Fruit fly (Drosophila melanogaster) whole organism, embryonic: Measurements from ENCODE around the gene Mo25.

Experiments used
- Abd-B ChIP-seq: fragments of 200-800 bp; sonication (Bioruptor generic); optimal IDR thresholded peaks from 2 replicates; lab custom pipeline; 2018; ENCODE audit warnings: missing biosample characterization, mild to moderate bottlenecking, missing genetic modification characterization, moderate library complexity
- Antp ChIP-seq: fragments of 200-800 bp; sonication (Bioruptor generic); optimal IDR thresholded peaks from 3 replicates; lab custom pipeline; 2016; ENCODE audit warnings: missing biosample characterization, missing genetic modification characterization
- Atf-2 ChIP-seq: fragments of 200-800 bp; sonication (Bioruptor generic); optimal IDR thresholded peaks from 2 replicates; lab custom pipeline; 2016; ENCODE audit warnings: missing biosample characterization, missing genetic modification characterization
- Blimp-1 ChIP-seq: fragments of 200-800 bp; sonication (Bioruptor generic); optimal IDR thresholded peaks from 3 replicates; lab custom pipeline; 2018; ENCODE audit warnings: missing biosample characterization, missing genetic modification characterization, mild to moderate bottlenecking, moderate library complexity, missing genetic modification reagents
- BtbVII ChIP-seq: fragments of 200-800 bp; sonication (Bioruptor generic); optimal IDR thresholded peaks from 3 replicates; lab custom pipeline; 2017; ENCODE audit warnings: missing biosample characterization, mild to moderate bottlenecking, missing genetic modification characterization
- CG11723 ChIP-seq: fragments of 200-800 bp; sonication (Bioruptor generic); optimal IDR thresholded peaks from 2 replicates; lab custom pipeline; 2017; ENCODE audit warnings: missing biosample characterization, mild to moderate bottlenecking, missing genetic modification characterization
- CG12104 ChIP-seq: fragments of 200-800 bp; sonication (Bioruptor generic); optimal IDR thresholded peaks from 3 replicates; lab custom pipeline; 2016; ENCODE audit warnings: missing biosample characterization, missing genetic modification characterization
- CG13123 ChIP-seq: fragments of 200-800 bp; sonication (Bioruptor generic); optimal IDR thresholded peaks from 2 replicates; lab custom pipeline; 2016; ENCODE audit warnings: missing biosample characterization, missing genetic modification characterization
- CG13894 ChIP-seq: fragments of 200-800 bp; sonication (Bioruptor generic); optimal IDR thresholded peaks from 3 replicates; lab custom pipeline; 2018; ENCODE audit warnings: missing biosample characterization, mild to moderate bottlenecking, missing genetic modification characterization, moderate library complexity
- CG14014 ChIP-seq: fragments of 200-800 bp; sonication (Bioruptor generic); IDR thresholded peaks from 2 replicates; pipeline ENCODE4 v1.3.6; 2022; ENCODE audit warnings: missing biosample characterization, missing genetic modification characterization
- CG1529 ChIP-seq: fragments of 200-800 bp; sonication (Bioruptor generic); optimal IDR thresholded peaks from 3 replicates; lab custom pipeline; 2018; ENCODE audit warnings: missing biosample characterization, missing genetic modification characterization
- CG1602 ChIP-seq: fragments of 200-800 bp; sonication (Bioruptor generic); optimal IDR thresholded peaks from 3 replicates; lab custom pipeline; 2016; ENCODE audit warnings: missing biosample characterization, missing genetic modification characterization
- CG18262 ChIP-seq: fragments of 200-800 bp; optimal IDR thresholded peaks from 3 replicates; lab custom pipeline; 2019; ENCODE audit warnings: missing biosample characterization, mild to moderate bottlenecking, missing genetic modification characterization, moderate library complexity
- CG34376 ChIP-seq: fragments of 200-800 bp; sonication (Bioruptor generic); optimal IDR thresholded peaks from 2 replicates; lab custom pipeline; 2018; ENCODE audit warnings: missing biosample characterization, mild to moderate bottlenecking, missing genetic modification characterization
- CG34422 ChIP-seq: fragments of 200-800 bp; sonication (Bioruptor generic); IDR thresholded peaks from 3 replicates; pipeline ENCODE4 v1.3.6; 2022; ENCODE audit warnings: missing biosample characterization, missing genetic modification characterization
- CG4328 ChIP-seq: fragments of 200-800 bp; sonication (Bioruptor generic); optimal IDR thresholded peaks from 3 replicates; lab custom pipeline; 2017; ENCODE audit warnings: missing biosample characterization, missing genetic modification reagents, missing genetic modification characterization
- CG4360 ChIP-seq: fragments of 200-800 bp; sonication (Bioruptor generic); IDR thresholded peaks from 2 replicates; pipeline ENCODE4 v1.3.6; 2022; ENCODE audit warnings: missing biosample characterization, missing genetic modification characterization
- CG6175 ChIP-seq: fragments of 200-800 bp; sonication (Bioruptor generic); IDR thresholded peaks from 3 replicates; pipeline ENCODE4 v1.3.6; 2022; ENCODE audit warnings: missing biosample characterization, missing genetic modification characterization
- CG8281 ChIP-seq: fragments of 200-800 bp; sonication (Bioruptor generic); optimal IDR thresholded peaks from 2 replicates; lab custom pipeline; 2018; ENCODE audit warnings: missing biosample characterization, mild to moderate bottlenecking, missing genetic modification characterization, moderate library complexity
- CTCF ChIP-seq: fragments of 200-800 bp; sonication (Bioruptor generic); optimal IDR thresholded peaks from 2 replicates; lab custom pipeline; 2017; ENCODE audit warnings: missing biosample characterization, mild to moderate bottlenecking, missing genetic modification characterization, moderate library complexity
- D ChIP-seq, 2 experiments: fragments of 200-800 bp in 1 of 2; fragments of >200 bp in 1 of 2; sonication (Bioruptor generic) in 1 of 2; optimal IDR thresholded peaks; 2 replicates in 1 of 2; 3 replicates in 1 of 2; lab custom pipeline; 2017; ENCODE audit warnings: mild to moderate bottlenecking in 1 of 2, missing biosample characterization in 1 of 2, missing genetic modification characterization in 1 of 2, missing genetic modification reagents in 1 of 2
- Doc3 ChIP-seq: fragments of 200-800 bp; sonication (Bioruptor generic); IDR thresholded peaks from 3 replicates; pipeline ENCODE4 v1.3.6; 2022; ENCODE audit warnings: missing biosample characterization, missing genetic modification characterization; ENCODE audit not compliant: partially characterized antibody
- E2f1 ChIP-seq: fragments of 200-800 bp; sonication (Bioruptor generic); IDR thresholded peaks from 2 replicates; pipeline ENCODE4 v1.3.6; 2022; ENCODE audit warnings: missing biosample characterization, missing genetic modification characterization
- HLH54F ChIP-seq: fragments of 200-800 bp; sonication (Bioruptor generic); optimal IDR thresholded peaks from 3 replicates; lab custom pipeline; 2016; ENCODE audit warnings: missing biosample characterization, missing genetic modification characterization
- HmgD ChIP-seq: fragments of 200-800 bp; sonication (Bioruptor generic); optimal IDR thresholded peaks from 3 replicates; lab custom pipeline; 2016; ENCODE audit warnings: missing biosample characterization, missing genetic modification characterization
- Hmr ChIP-seq: fragments of 200-800 bp; sonication (Bioruptor generic); optimal IDR thresholded peaks from 3 replicates; lab custom pipeline; 2017; ENCODE audit warnings: mild to moderate bottlenecking, missing biosample characterization, missing genetic modification reagents, missing genetic modification characterization
- NC2β ChIP-seq: fragments of 200-800 bp; sonication (Bioruptor generic); optimal IDR thresholded peaks from 2 replicates; lab custom pipeline; 2016; ENCODE audit warnings: missing biosample characterization, missing genetic modification characterization
- Nf-YA ChIP-seq: fragments of 200-800 bp; sonication (Bioruptor generic); IDR thresholded peaks from 2 replicates; pipeline ENCODE4 v1.3.6; 2022; ENCODE audit warnings: missing biosample characterization, missing genetic modification characterization
- Oaz ChIP-seq: fragments of 200-800 bp; sonication (Bioruptor generic); IDR thresholded peaks from 2 replicates; pipeline ENCODE4 v1.3.6; 2022; ENCODE audit warnings: missing biosample characterization, missing genetic modification characterization
- Oli ChIP-seq: fragments of 200-800 bp; sonication (Bioruptor generic); optimal IDR thresholded peaks from 2 replicates; lab custom pipeline; 2018; ENCODE audit warnings: missing biosample characterization, mild to moderate bottlenecking, missing genetic modification characterization, moderate library complexity
- Rfx ChIP-seq: fragments of 200-800 bp; sonication (Bioruptor generic); IDR thresholded peaks from 2 replicates; pipeline ENCODE4 v1.3.6; 2022; ENCODE audit warnings: missing biosample characterization, missing genetic modification characterization
- Vsx1 ChIP-seq: fragments of 200-800 bp; sonication (Bioruptor generic); optimal IDR thresholded peaks from 2 replicates; lab custom pipeline; 2017; ENCODE audit warnings: missing biosample characterization, mild to moderate bottlenecking, missing genetic modification characterization, missing genetic modification reagents
- ash1 ChIP-seq: fragments of 200-800 bp; sonication (Bioruptor generic); optimal IDR thresholded peaks from 2 replicates; lab custom pipeline; 2018; ENCODE audit warnings: missing biosample characterization, mild to moderate bottlenecking, missing genetic modification characterization
- az2 ChIP-seq: fragments of 200-800 bp; sonication (Bioruptor generic); optimal IDR thresholded peaks from 3 replicates; lab custom pipeline; 2016; ENCODE audit warnings: missing biosample characterization, missing genetic modification characterization
- chif ChIP-seq, 2 experiments: fragments of 200-800 bp; sonication (Bioruptor generic); optimal IDR thresholded peaks; 3 replicates each; lab custom pipeline; 2016; ENCODE audit warnings: missing biosample characterization in 2 of 2, missing genetic modification characterization in 2 of 2
- chm ChIP-seq: fragments of 200-800 bp; sonication (Bioruptor generic); IDR thresholded peaks from 2 replicates; pipeline ENCODE4 v1.3.6; 2022; ENCODE audit warnings: missing biosample characterization, missing genetic modification characterization
- dati ChIP-seq: fragments of 200-800 bp; sonication (Bioruptor generic); IDR thresholded peaks from 2 replicates; pipeline ENCODE4 v1.3.6; 2022; ENCODE audit warnings: missing biosample characterization, missing genetic modification characterization
- emc ChIP-seq: fragments of 200-800 bp; sonication (Bioruptor generic); optimal IDR thresholded peaks from 2 replicates; lab custom pipeline; 2016; ENCODE audit warnings: missing biosample characterization, missing genetic modification characterization
- fd102C ChIP-seq: fragments of 200-800 bp; sonication (Bioruptor generic); optimal IDR thresholded peaks from 2 replicates; lab custom pipeline; 2018; ENCODE audit warnings: missing biosample characterization, mild to moderate bottlenecking, missing genetic modification characterization, moderate library complexity
- gcm2 ChIP-seq: fragments of 200-800 bp; sonication (Bioruptor generic); optimal IDR thresholded peaks from 2 replicates; lab custom pipeline; 2016; ENCODE audit warnings: missing biosample characterization, missing genetic modification characterization
- hth ChIP-seq: fragments of >200 bp; optimal IDR thresholded peaks from 2 replicates; lab custom pipeline; 2017; ENCODE audit warnings: inconsistent platforms
- jumu ChIP-seq: fragments of 200-800 bp; sonication (Bioruptor generic); optimal IDR thresholded peaks from 3 replicates; lab custom pipeline; 2016; ENCODE audit warnings: missing biosample characterization, missing genetic modification characterization
- klu ChIP-seq: fragments of 200-800 bp; sonication (Bioruptor generic); IDR thresholded peaks from 2 replicates; pipeline ENCODE4 v1.3.6; 2022; ENCODE audit warnings: missing biosample characterization, missing genetic modification characterization
- lbe ChIP-seq: fragments of 200-800 bp; sonication (Bioruptor generic); optimal IDR thresholded peaks from 2 replicates; lab custom pipeline; 2016; ENCODE audit warnings: missing biosample characterization, mild to moderate bottlenecking, missing genetic modification characterization
- mam ChIP-seq: fragments of 200-800 bp; sonication (Bioruptor generic); optimal IDR thresholded peaks from 3 replicates; lab custom pipeline; 2016; ENCODE audit warnings: missing biosample characterization, missing genetic modification characterization
- psq ChIP-seq: fragments of 200-800 bp; sonication (Bioruptor generic); optimal IDR thresholded peaks from 2 replicates; lab custom pipeline; 2017; ENCODE audit warnings: missing biosample characterization, missing genetic modification characterization
- rib ChIP-seq: fragments of 200-800 bp; sonication (Bioruptor generic); IDR thresholded peaks from 2 replicates; pipeline ENCODE4 v1.3.6; 2022; ENCODE audit warnings: missing biosample characterization, missing genetic modification characterization
- salm ChIP-seq: fragments of 200-800 bp; sonication (Bioruptor generic); optimal IDR thresholded peaks from 2 replicates; lab custom pipeline; 2018; ENCODE audit warnings: missing biosample characterization, mild to moderate bottlenecking, missing genetic modification characterization
- slou ChIP-seq: fragments of 200-800 bp; sonication (Bioruptor generic); optimal IDR thresholded peaks from 3 replicates; lab custom pipeline; 2016; ENCODE audit warnings: missing biosample characterization, missing genetic modification characterization
- sna ChIP-seq: fragments of 200-800 bp; sonication (Bioruptor generic); IDR thresholded peaks from 2 replicates; pipeline ENCODE4 v1.3.6; 2022; ENCODE audit warnings: missing biosample characterization, missing genetic modification characterization; ENCODE audit not compliant: partially characterized antibody
- tin ChIP-seq: fragments of 200-800 bp; sonication (Bioruptor generic); optimal IDR thresholded peaks from 3 replicates; lab custom pipeline; 2016; ENCODE audit warnings: missing biosample characterization, missing genetic modification characterization
- zf30C ChIP-seq: fragments of 200-800 bp; sonication (Bioruptor generic); optimal IDR thresholded peaks from 3 replicates; lab custom pipeline; 2018; ENCODE audit warnings: missing biosample characterization, mild to moderate bottlenecking, missing genetic modification characterization

Gene Mo25

DNA sequence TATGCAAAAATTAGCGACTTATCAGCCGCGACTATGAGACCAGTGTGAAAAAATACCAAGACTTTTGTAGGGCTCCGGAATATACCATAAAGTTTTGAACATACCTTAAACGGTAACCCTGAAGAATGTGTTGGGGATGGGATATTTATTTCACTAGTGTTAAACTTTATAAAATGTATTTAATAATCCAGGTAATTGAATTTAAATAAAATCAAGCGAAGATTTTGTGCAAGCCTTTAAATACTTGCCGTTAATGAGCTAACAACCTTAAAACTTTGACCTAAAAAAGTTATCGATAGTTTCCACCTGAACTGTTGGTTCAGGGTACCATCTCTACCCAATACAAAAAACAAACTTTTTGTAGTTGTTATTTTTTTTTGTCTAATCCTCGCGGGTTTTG is 3.1 kb downstream of the Mo25 start, which contains the start of gene CG4101 (continued):
- TF ChIP-seq CG14014 (GFP tag; lab: Robert Waterston, UW) (peak; percentile 84), slou (peak; percentile 77), CG1602 (GFP tag; lab: Kevin White, UChicago) (peak; percentile 80), D (optimal IDR thresholded peaks at IDR 0.05; lab: Kevin White, UChicago) (no peak), D (GFP tag; optimal IDR thresholded peaks at IDR 0.05; lab: Kevin White, UChicago) (peak; percentile 39), CG18262 (tag; lab: Kevin White, UChicago) (peak; percentile 70), Oaz (no peak), Blimp-1 (GFP tag; lab: Kevin White, UChicago) (peak; percentile 71), Antp (GFP tag; lab: Kevin White, UChicago) (peak; percentile 68), CG4360 (GFP tag; lab: Robert Waterston, UW) (peak; percentile 50), fd102C (GFP tag; lab: Kevin White, UChicago) (no peak), klu (peak; percentile 75), CG8281 (tag; lab: Kevin White, UChicago) (peak; percentile 37), dati (no peak), rib (0 out of 2 replicates have a peak, but pooled peaks have one; percentile 47), Hmr (GFP tag; lab: Kevin White, UChicago) (peak; percentile 84), CG13123 (GFP tag; lab: Kevin White, UChicago) (peak; percentile 25), Vsx1 (GFP tag; lab: Kevin White, UChicago) (peak; percentile 11), gcm2 (GFP tag; lab: Kevin White, UChicago) (peak; percentile 50), zf30C (GFP tag; lab: Kevin White, UChicago) (no peak), CG34376 (GFP tag; lab: Kevin White, UChicago) (peak; percentile 77), CG11723 (peak; percentile 52), chif (GFP tag; optimal IDR thresholded peaks at IDR 0.05; lab: Kevin White, UChicago) (peak; percentile 54 to 79), CG13894 (peak; percentile 90), HmgD (GFP tag; lab: Kevin White, UChicago) (peak; percentile 35), CG1529 (GFP tag; lab: Kevin White, UChicago) (peak; percentile 43), Atf-2 (peak; percentile 62), mam (GFP tag; lab: Kevin White, UChicago) (peak; percentile 88), HLH54F (GFP tag; lab: Kevin White, UChicago) (peak; percentile 79), Rfx (peak; percentile 83), emc (GFP tag; lab: Kevin White, UChicago) (peak; percentile 21), Abd-B (peak; percentile 75), CG4328 (GFP tag; lab: Kevin White, UChicago) (peak; percentile 60), psq (GFP tag; lab: Kevin White, UChicago) (peak; percentile 47), Doc3 (peak; percentile 91), ash1 (GFP tag; lab: Kevin White, UChicago) (no peak), az2 (GFP tag; lab: Kevin White, UChicago) (peak; percentile 80), jumu (GFP tag; lab: Kevin White, UChicago) (peak; percentile 58), salm (peak; percentile 5), tin (GFP tag; lab: Kevin White, UChicago) (peak; percentile 76), lbe (peak; percentile 78), hth (lab: Kevin White, UChicago) (no peak), E2f1 (peak; percentile 67), BtbVII (GFP tag; lab: Kevin White, UChicago) (peak; percentile 51), CG12104 (GFP tag; lab: Kevin White, UChicago) (peak; percentile 74), Oli (peak; percentile 64), NC2β (peak; percentile 73), Nf-YA (GFP tag; lab: Robert Waterston, UW) (no peak), chm (no peak), CG6175 (peak; percentile 69; the same call in 2 of the 3 replicates), sna (GFP tag; lab: Robert Waterston, UW) (peak; percentile 81), CG34422 (GFP tag; lab: Robert Waterston, UW) (peak; percentile 81), CTCF (GFP tag; lab: Kevin White, UChicago) (peak; percentile 29)
